Worm (Caenorhabditis elegans): ENCODE measurements around the gene F57C12.6.

The F57C12.6 gene

ce11 chrX:557857-558256 lies 4.1 kb upstream of the F57C12.6 start, which contains the start of gene nas-38:
Gene nas-38, plus strand, starts transcription at chrX:558157.
- TF ChIP-seq W03F9.2 (tag; optimal IDR thresholded peaks at IDR 0.05) (no peak), dao-5 (tag; optimal IDR thresholded peaks at IDR 0.05) (no peak), him-1 (tag; optimal IDR thresholded peaks at IDR 0.05) (no peak)

- TF ChIP-seq him-1 (tag; optimal IDR thresholded peaks at IDR 0.05): no peak
- no peak for TF ChIP-seq dao-5 (tag; optimal IDR thresholded peaks at IDR 0.05)
- TF ChIP-seq W03F9.2 (tag; optimal IDR thresholded peaks at IDR 0.05): no peak
Measured at ce11 chrX:557195-557594, 3.4 kb upstream of the F57C12.6 start, which contains the start of gene hlh-19. Gene hlh-19, minus strand, starts transcription at chrX:557295.

ce11 chrX:555043-555791 lies 1.4 kb upstream of the F57C12.6 start:
- TF ChIP-seq him-1 (tag; optimal IDR thresholded peaks at IDR 0.05): no peak
- TF ChIP-seq W03F9.2 (tag; optimal IDR thresholded peaks at IDR 0.05): no peak

ce11 chrX:553420-553819 lies 355 bp downstream of the F57C12.6 start:
- TF ChIP-seq him-1 (tag; optimal IDR thresholded peaks at IDR 0.05) (no peak), W03F9.2 (tag; optimal IDR thresholded peaks at IDR 0.05) (no peak), dao-5 (tag; optimal IDR thresholded peaks at IDR 0.05) (no peak)

ce11 chrX:551175-551729 lies 2.5 kb downstream of the F57C12.6 start, which contains the start of gene F57C12.2:
Gene F57C12.2, minus strand, starts transcription at chrX:551392.
- no peak for TF ChIP-seq him-1 (tag; optimal IDR thresholded peaks at IDR 0.05)
- TF ChIP-seq dao-5 (tag; optimal IDR thresholded peaks at IDR 0.05): no peak
- no peak for TF ChIP-seq W03F9.2 (tag; optimal IDR thresholded peaks at IDR 0.05)

- TF ChIP-seq him-1 (tag; optimal IDR thresholded peaks at IDR 0.05) (no peak), dao-5 (tag; optimal IDR thresholded peaks at IDR 0.05) (no peak), W03F9.2 (tag; optimal IDR thresholded peaks at IDR 0.05) (no peak)
Measured at ce11 chrX:542807-543206, 11.0 kb downstream of the F57C12.6 start, which contains the start of gene F28C10.1. Gene F28C10.1, plus strand, starts transcription at chrX:543107.

ce11 chrX:538083-538482 lies 15.7 kb downstream of the F57C12.6 start:
- TF ChIP-seq dao-5 (tag; optimal IDR thresholded peaks at IDR 0.05) (no peak), W03F9.2 (tag; optimal IDR thresholded peaks at IDR 0.05) (no peak), him-1 (tag; optimal IDR thresholded peaks at IDR 0.05) (no peak)

ce11 chrX:536365-536764 lies 17.4 kb downstream of the F57C12.6 start:
- TF ChIP-seq W03F9.2 (tag; optimal IDR thresholded peaks at IDR 0.05): no peak
- TF ChIP-seq him-1 (tag; optimal IDR thresholded peaks at IDR 0.05): no peak
- no peak for TF ChIP-seq dao-5 (tag; optimal IDR thresholded peaks at IDR 0.05)

ce11 chrX:535728-536127 lies 18.0 kb downstream of the F57C12.6 start, which contains the start of gene F28C10.3:
Gene F28C10.3, minus strand, starts transcription at chrX:535828.
- no peak for TF ChIP-seq W03F9.2 (tag; optimal IDR thresholded peaks at IDR 0.05)
- no peak for TF ChIP-seq dao-5 (tag; optimal IDR thresholded peaks at IDR 0.05)
- no peak for TF ChIP-seq him-1 (tag; optimal IDR thresholded peaks at IDR 0.05)

ce11 chrX:530909-531308 lies 22.9 kb downstream of the F57C12.6 start, which contains the start of gene B0310.6:
Gene B0310.6, minus strand, starts transcription at chrX:531009.
- no peak for TF ChIP-seq W03F9.2 (tag; optimal IDR thresholded peaks at IDR 0.05)
- no peak for TF ChIP-seq him-1 (tag; optimal IDR thresholded peaks at IDR 0.05)
- no peak for TF ChIP-seq dao-5 (tag; optimal IDR thresholded peaks at IDR 0.05)

ce11 chrX:530011-530410 lies 23.8 kb downstream of the F57C12.6 start, which contains the start of gene ugt-46:
Gene ugt-46, minus strand, starts transcription at chrX:530289.
- no peak for TF ChIP-seq dao-5 (tag; optimal IDR thresholded peaks at IDR 0.05)
- no peak for TF ChIP-seq him-1 (tag; optimal IDR thresholded peaks at IDR 0.05)
- TF ChIP-seq W03F9.2 (tag; optimal IDR thresholded peaks at IDR 0.05): no peak

ce11 chrX:529386-529785 lies 24.4 kb downstream of the F57C12.6 start:
- TF ChIP-seq him-1 (tag; optimal IDR thresholded peaks at IDR 0.05) (no peak), W03F9.2 (tag; optimal IDR thresholded peaks at IDR 0.05) (no peak), dao-5 (tag; optimal IDR thresholded peaks at IDR 0.05) (no peak)

ce11 chrX:528761-529160 lies 25.0 kb downstream of the F57C12.6 start:
- TF ChIP-seq him-1 (tag; optimal IDR thresholded peaks at IDR 0.05) (no peak), W03F9.2 (tag; optimal IDR thresholded peaks at IDR 0.05) (no peak), dao-5 (tag; optimal IDR thresholded peaks at IDR 0.05) (no peak)

- TF ChIP-seq dao-5 (tag; optimal IDR thresholded peaks at IDR 0.05): no peak
- no peak for TF ChIP-seq W03F9.2 (tag; optimal IDR thresholded peaks at IDR 0.05)
- TF ChIP-seq him-1 (tag; optimal IDR thresholded peaks at IDR 0.05): no peak
Measured at ce11 chrX:527663-528062, 26.1 kb downstream of the F57C12.6 start.
